Fruit fly (Drosophila melanogaster) whole organism, embryonic: Measurements from ENCODE around the gene saturn.

Experiments
- Atf3 ChIP-seq: fragments of 200-800 bp; sonication (Bioruptor generic); optimal IDR thresholded peaks from 3 replicates; lab custom pipeline; 2016; ENCODE audit warnings: missing biosample characterization, missing genetic modification characterization
- CG10366 ChIP-seq: fragments of 200-800 bp; sonication (Bioruptor generic); IDR thresholded peaks from 2 replicates; pipeline ENCODE4 v1.3.6; 2022; ENCODE audit warnings: missing biosample characterization, missing genetic modification characterization
- CG10565 ChIP-seq: fragments of 200-800 bp; sonication (Bioruptor generic); optimal IDR thresholded peaks from 3 replicates; lab custom pipeline; 2016; ENCODE audit warnings: missing biosample characterization, mild to moderate bottlenecking, missing genetic modification characterization
- CG11560 ChIP-seq: fragments of 200-800 bp; sonication (Bioruptor generic); IDR thresholded peaks from 3 replicates; pipeline ENCODE4 v1.3.6; 2022; ENCODE audit warnings: missing biosample characterization, missing genetic modification characterization
- CG11695 ChIP-seq: fragments of 200-800 bp; sonication (Bioruptor generic); IDR thresholded peaks from 3 replicates; pipeline ENCODE4 v1.3.6; 2022; ENCODE audit warnings: missing biosample characterization, missing genetic modification characterization
- CG12104 ChIP-seq: fragments of 200-800 bp; sonication (Bioruptor generic); optimal IDR thresholded peaks from 3 replicates; lab custom pipeline; 2016; ENCODE audit warnings: missing biosample characterization, missing genetic modification characterization
- CG12219 ChIP-seq: fragments of 200-800 bp; sonication (Bioruptor generic); optimal IDR thresholded peaks from 3 replicates; lab custom pipeline; 2018; ENCODE audit warnings: missing biosample characterization, mild to moderate bottlenecking, missing genetic modification characterization
- CG17359 ChIP-seq: fragments of 200-800 bp; sonication (Bioruptor generic); optimal IDR thresholded peaks from 3 replicates; lab custom pipeline; 2018; ENCODE audit warnings: missing biosample characterization, mild to moderate bottlenecking, missing genetic modification characterization, moderate library complexity
- CG2678 ChIP-seq: fragments of 200-800 bp; sonication (Bioruptor generic); optimal IDR thresholded peaks from 3 replicates; lab custom pipeline; 2019; ENCODE audit warnings: missing biosample characterization, mild to moderate bottlenecking, missing genetic modification characterization, moderate library complexity
- CG30403 ChIP-seq: fragments of 200-800 bp; sonication (Bioruptor generic); optimal IDR thresholded peaks from 3 replicates; lab custom pipeline; 2016; ENCODE audit warnings: missing biosample characterization, missing genetic modification characterization
- CG30431 ChIP-seq: fragments of 200-800 bp; sonication (Bioruptor generic); optimal IDR thresholded peaks from 2 replicates; lab custom pipeline; 2017; ENCODE audit warnings: missing biosample characterization, missing genetic modification characterization
- CG32767 ChIP-seq: fragments of 200-800 bp; sonication (Bioruptor generic); IDR thresholded peaks from 2 replicates; pipeline ENCODE4 v1.3.6; 2022; ENCODE audit warnings: missing biosample characterization, missing genetic modification characterization
- CG6272 ChIP-seq: fragments of 200-800 bp; sonication (Bioruptor generic); IDR thresholded peaks from 2 replicates; pipeline ENCODE4 v1.3.6; 2022; ENCODE audit warnings: missing biosample characterization, missing genetic modification characterization
- CG7271 ChIP-seq: fragments of 200-800 bp; sonication (Bioruptor generic); optimal IDR thresholded peaks from 2 replicates; lab custom pipeline; 2018; ENCODE audit warnings: missing biosample characterization, mild to moderate bottlenecking, missing genetic modification characterization, moderate library complexity
- CG7372 ChIP-seq: fragments of 200-800 bp; sonication (Bioruptor generic); IDR thresholded peaks from 2 replicates; pipeline ENCODE4 v1.3.6; 2022; ENCODE audit warnings: missing biosample characterization, missing genetic modification characterization
- Dfd ChIP-seq, 2 experiments: fragments of >200 bp; optimal IDR thresholded peaks; 2 replicates each; lab custom pipeline; 2017; ENCODE audit warnings: missing biosample characterization in 2 of 2, missing genetic modification characterization in 2 of 2
- Doc3 ChIP-seq: fragments of 200-800 bp; sonication (Bioruptor generic); IDR thresholded peaks from 3 replicates; pipeline ENCODE4 v1.3.6; 2022; ENCODE audit warnings: missing biosample characterization, missing genetic modification characterization; ENCODE audit not compliant: partially characterized antibody
- ERR ChIP-seq: fragments of 200-800 bp; sonication (Bioruptor generic); optimal IDR thresholded peaks from 2 replicates; lab custom pipeline; 2016; ENCODE audit warnings: missing biosample characterization, missing genetic modification characterization
- Fer2 ChIP-seq: fragments of 200-800 bp; sonication (Bioruptor generic); optimal IDR thresholded peaks from 2 replicates; lab custom pipeline; 2018; ENCODE audit warnings: missing biosample characterization, mild to moderate bottlenecking, missing genetic modification characterization, moderate library complexity
- HHEX ChIP-seq: fragments of 200-800 bp; sonication (Bioruptor generic); optimal IDR thresholded peaks from 3 replicates; lab custom pipeline; 2017; ENCODE audit warnings: missing biosample characterization, mild to moderate bottlenecking, missing genetic modification characterization, missing genetic modification reagents
- HLH3B ChIP-seq: fragments of 200-800 bp; sonication (Bioruptor generic); IDR thresholded peaks from 2 replicates; pipeline ENCODE4 v1.3.6; 2022; ENCODE audit warnings: missing biosample characterization, missing genetic modification characterization
- Hey ChIP-seq: fragments of 200-800 bp; sonication (Bioruptor generic); optimal IDR thresholded peaks from 3 replicates; lab custom pipeline; 2018; ENCODE audit warnings: missing biosample characterization, mild to moderate bottlenecking, missing genetic modification characterization
- Med ChIP-seq: fragments of 200-800 bp; sonication (Bioruptor generic); peaks from one replicate; lab custom pipeline; 2016; ENCODE audit warnings: missing biosample characterization, missing genetic modification characterization, mild to moderate bottlenecking, inconsistent platforms, moderate library complexity
- Pdp1 ChIP-seq, 2 experiments: fragments of 200-800 bp; sonication (Bioruptor generic); optimal IDR thresholded peaks; 3 replicates each; lab custom pipeline; 2016; ENCODE audit warnings: missing biosample characterization in 2 of 2, missing genetic modification characterization in 2 of 2, mild to moderate bottlenecking in 1 of 2, moderate library complexity in 1 of 2
- Ptx1 ChIP-seq: fragments of 200-800 bp; sonication (Bioruptor generic); IDR thresholded peaks from 2 replicates; pipeline ENCODE4 v1.3.6; 2022; ENCODE audit warnings: missing biosample characterization, missing genetic modification characterization
- Ravus ChIP-seq: fragments of 200-800 bp; sonication (Bioruptor generic); IDR thresholded peaks from 2 replicates; pipeline ENCODE4 v1.3.6; 2022; ENCODE audit warnings: missing biosample characterization, missing genetic modification characterization
- Rfx ChIP-seq: fragments of 200-800 bp; sonication (Bioruptor generic); IDR thresholded peaks from 2 replicates; pipeline ENCODE4 v1.3.6; 2022; ENCODE audit warnings: missing biosample characterization, missing genetic modification characterization
- TFAM ChIP-seq: fragments of 200-800 bp; sonication (Bioruptor generic); optimal IDR thresholded peaks from 2 replicates; lab custom pipeline; 2017; ENCODE audit warnings: missing biosample characterization, missing genetic modification characterization, inconsistent platforms
- Taf1 ChIP-seq: fragments of 200-800 bp; sonication (Bioruptor generic); IDR thresholded peaks from 2 replicates; pipeline ENCODE4 v1.3.6; 2022; ENCODE audit warnings: missing biosample characterization, missing genetic modification characterization
- abd-A ChIP-seq: fragments of 200-800 bp; sonication (Bioruptor generic); optimal IDR thresholded peaks from 3 replicates; lab custom pipeline; 2019; ENCODE audit warnings: missing biosample characterization, mild to moderate bottlenecking, missing genetic modification characterization, moderate library complexity
- ac ChIP-seq: fragments of 200-800 bp; sonication (Bioruptor generic); optimal IDR thresholded peaks from 3 replicates; lab custom pipeline; 2017; ENCODE audit warnings: missing biosample characterization, mild to moderate bottlenecking, missing genetic modification characterization
- ash1 ChIP-seq: fragments of 200-800 bp; sonication (Bioruptor generic); optimal IDR thresholded peaks from 2 replicates; lab custom pipeline; 2018; ENCODE audit warnings: missing biosample characterization, mild to moderate bottlenecking, missing genetic modification characterization
- cg ChIP-seq: fragments of 200-800 bp; sonication (Bioruptor generic); optimal IDR thresholded peaks from 3 replicates; lab custom pipeline; 2019; ENCODE audit warnings: missing biosample characterization, mild to moderate bottlenecking, missing genetic modification characterization, moderate library complexity
- chinmo ChIP-seq: fragments of 200-800 bp; sonication (Bioruptor generic); IDR thresholded peaks from 4 replicates; pipeline ENCODE4 v1.3.6; 2022; ENCODE audit warnings: missing biosample characterization, missing genetic modification characterization; ENCODE audit not compliant: partially characterized antibody
- chn ChIP-seq: fragments of 200-800 bp; sonication (Bioruptor generic); optimal IDR thresholded peaks from 2 replicates; lab custom pipeline; 2016; ENCODE audit warnings: missing biosample characterization, missing genetic modification characterization
- dan ChIP-seq: fragments of 200-800 bp; sonication (Bioruptor generic); IDR thresholded peaks from 2 replicates; pipeline ENCODE4 v1.3.6; 2022; ENCODE audit warnings: missing biosample characterization, missing genetic modification characterization
- eve ChIP-seq, 2 experiments: fragments of >200 bp; optimal IDR thresholded peaks; 2 replicates each; lab custom pipeline; 2017; ENCODE audit warnings: missing biosample characterization in 2 of 2, missing genetic modification characterization in 2 of 2
- exex ChIP-seq: fragments of 200-800 bp; sonication (Bioruptor generic); optimal IDR thresholded peaks from 4 replicates; lab custom pipeline; 2018; ENCODE audit warnings: missing biosample characterization, mild to moderate bottlenecking, missing genetic modification characterization, moderate library complexity
- fd64A ChIP-seq: fragments of 200-800 bp; sonication (Bioruptor generic); optimal IDR thresholded peaks from 3 replicates; lab custom pipeline; 2018; ENCODE audit warnings: missing biosample characterization, mild to moderate bottlenecking, missing genetic modification characterization
- fd96Cb ChIP-seq: fragments of 200-800 bp; sonication (Bioruptor generic); optimal IDR thresholded peaks from 2 replicates; lab custom pipeline; 2018; ENCODE audit warnings: missing biosample characterization, mild to moderate bottlenecking, missing genetic modification characterization, moderate library complexity
- gsb-n ChIP-seq: fragments of 200-800 bp; sonication (Bioruptor generic); optimal IDR thresholded peaks from 3 replicates; lab custom pipeline; 2018; ENCODE audit warnings: missing biosample characterization, mild to moderate bottlenecking, missing genetic modification characterization
- h ChIP-seq: fragments of >200 bp; optimal IDR thresholded peaks from 2 replicates; lab custom pipeline; 2017
- klu ChIP-seq: fragments of 200-800 bp; sonication (Bioruptor generic); IDR thresholded peaks from 2 replicates; pipeline ENCODE4 v1.3.6; 2022; ENCODE audit warnings: missing biosample characterization, missing genetic modification characterization
- nerfin-1 ChIP-seq: fragments of 200-800 bp; sonication (Bioruptor generic); optimal IDR thresholded peaks from 3 replicates; lab custom pipeline; 2019; ENCODE audit warnings: missing biosample characterization, mild to moderate bottlenecking, missing genetic modification characterization, moderate library complexity
- onecut ChIP-seq: fragments of 200-800 bp; sonication (Bioruptor generic); IDR thresholded peaks from 2 replicates; pipeline ENCODE4 v1.3.6; 2022; ENCODE audit warnings: missing biosample characterization, missing genetic modification characterization
- pan ChIP-seq, 4 experiments: fragments of >200 bp in 3 of 4; fragments of 200-800 bp in 1 of 4; sonication (Bioruptor generic) in 1 of 4; optimal IDR thresholded peaks in 3 of 4; IDR thresholded peaks in 1 of 4; 2 replicates each; pipeline versions ENCODE4 v1.3.6 to Lab custom; 2017 to 2022; ENCODE audit warnings: missing biosample characterization in 2 of 4, missing genetic modification characterization in 2 of 4, mixed read lengths in 1 of 4
- peb ChIP-seq: fragments of 200-800 bp; sonication (Bioruptor generic); IDR thresholded peaks from 2 replicates; pipeline ENCODE4 v1.3.6; 2022; ENCODE audit warnings: missing biosample characterization, missing genetic modification characterization
- pho ChIP-seq: fragments of 200-800 bp; sonication (Bioruptor generic); optimal IDR thresholded peaks from 2 replicates; lab custom pipeline; 2016; ENCODE audit warnings: missing biosample characterization, missing genetic modification characterization
- sd ChIP-seq: fragments of 200-800 bp; sonication (Bioruptor generic); optimal IDR thresholded peaks from 3 replicates; lab custom pipeline; 2018; ENCODE audit warnings: missing biosample characterization, mild to moderate bottlenecking, missing genetic modification characterization, moderate library complexity
- sens ChIP-seq: fragments of 200-800 bp; sonication (Bioruptor generic); peaks from one replicate; lab custom pipeline; 2016; ENCODE audit warnings: missing biosample characterization, missing genetic modification characterization
- shn ChIP-seq: fragments of 200-800 bp; sonication (Bioruptor generic); optimal IDR thresholded peaks from 3 replicates; lab custom pipeline; 2016; ENCODE audit warnings: missing biosample characterization, missing genetic modification characterization
- zfh1 ChIP-seq: fragments of 200-800 bp; sonication (Bioruptor generic); IDR thresholded peaks from 3 replicates; pipeline ENCODE4 v1.3.6; 2022; ENCODE audit warnings: missing biosample characterization, missing genetic modification characterization

saturn gene

DNA sequence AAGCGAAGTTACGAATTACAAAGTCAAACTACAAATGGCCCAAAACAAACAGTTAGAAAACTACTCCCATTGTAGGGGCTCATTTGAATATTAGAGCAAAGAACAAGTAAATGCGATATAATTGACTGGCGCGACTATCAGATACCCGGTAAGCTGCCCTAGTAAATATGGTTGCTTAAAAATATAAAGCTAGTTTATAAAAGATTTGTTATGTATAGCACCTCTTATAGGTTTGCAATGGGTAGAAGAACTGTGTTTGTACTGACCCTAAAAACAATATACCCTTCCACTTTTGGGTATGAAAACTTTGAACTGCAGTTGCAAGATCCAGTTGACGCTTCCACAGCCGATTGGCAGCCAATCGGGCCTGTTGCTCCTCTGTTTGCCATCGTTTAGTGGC lies 36.9 kb upstream of the saturn start (continued):
- no peak for TF ChIP-seq abd-A (tag; lab: Kevin White, UChicago)
- TF ChIP-seq peb (GFP tag; lab: Robert Waterston, UW) = no peak
- TF ChIP-seq chinmo (GFP tag; lab: Robert Waterston, UW) = no peak
- TF ChIP-seq HLH3B (GFP tag; lab: Robert Waterston, UW) = peak; percentile 39; the same call in 1 of the 2 replicates
- no peak for TF ChIP-seq pho (GFP tag; lab: Kevin White, UChicago)
- TF ChIP-seq CG12219 = no peak
- no peak for TF ChIP-seq eve (GFP tag; optimal IDR thresholded peaks at IDR 0.05; lab: Kevin White, UChicago)
- no peak for TF ChIP-seq Fer2 (tag; lab: Kevin White, UChicago)
- TF ChIP-seq CG30431 (GFP tag; lab: Kevin White, UChicago) = peak; percentile 12
- TF ChIP-seq shn (GFP tag; lab: Kevin White, UChicago) = no peak
- no peak for TF ChIP-seq ash1 (GFP tag; lab: Kevin White, UChicago)
- TF ChIP-seq Dfd (GFP tag; optimal IDR thresholded peaks at IDR 0.05; lab: Kevin White, UChicago) = no peak
- TF ChIP-seq Taf1 (GFP tag; lab: Robert Waterston, UW) = no peak
- TF ChIP-seq gsb-n (tag; lab: Kevin White, UChicago) = no peak
- TF ChIP-seq Atf3 = no peak
- TF ChIP-seq CG10366 (GFP tag; lab: Robert Waterston, UW) = 0 out of 2 replicates have a peak, but pooled peaks have one; percentile 28
- TF ChIP-seq pan (optimal IDR thresholded peaks at IDR 0.05; lab: Kevin White, UChicago) = peak in 1 of 2 experiments; percentile 26
- TF ChIP-seq pan (GFP tag; optimal IDR thresholded peaks at IDR 0.05 in 1 of 2, IDR thresholded peaks at IDR 0.05 in 1 of 2) = peak in 1 of 2 experiments; percentile 34
- peak; percentile 73; the same call in 2 of the 3 replicates for TF ChIP-seq zfh1
- TF ChIP-seq CG7271 (tag; lab: Kevin White, UChicago) = no peak
- TF ChIP-seq CG32767 (GFP tag; lab: Robert Waterston, UW) = peak; percentile 52; the same call in 1 of the 2 replicates
- peak; percentile 24 for TF ChIP-seq CG17359 (tag; lab: Kevin White, UChicago)
- TF ChIP-seq CG7372 = no peak
- TF ChIP-seq Ravus (GFP tag; lab: Robert Waterston, UW) = no peak
- TF ChIP-seq fd64A (GFP tag; lab: Kevin White, UChicago) = no peak
- no peak for TF ChIP-seq CG10565 (GFP tag; lab: Kevin White, UChicago)
- TF ChIP-seq Rfx (GFP tag; lab: Robert Waterston, UW) = no peak
- no peak for TF ChIP-seq TFAM (GFP tag; lab: Kevin White, UChicago)
- no peak for TF ChIP-seq Hey
- TF ChIP-seq fd96Cb (tag; lab: Kevin White, UChicago) = peak; percentile 47
- TF ChIP-seq Med (GFP tag; lab: Kevin White, UChicago) = peak; percentile 84
- no peak for TF ChIP-seq h (lab: Kevin White, UChicago)
- TF ChIP-seq klu (GFP tag; lab: Robert Waterston, UW) = no peak
- TF ChIP-seq onecut = no peak
- no peak for TF ChIP-seq ac (GFP tag; lab: Kevin White, UChicago)
- TF ChIP-seq cg (GFP tag; lab: Kevin White, UChicago) = no peak
- no peak for TF ChIP-seq CG11695 (GFP tag; lab: Robert Waterston, UW)
- no peak for TF ChIP-seq HHEX (GFP tag; lab: Kevin White, UChicago)
- TF ChIP-seq Pdp1 (GFP tag; optimal IDR thresholded peaks at IDR 0.05; lab: Kevin White, UChicago) = peak in 1 of 2 experiments; percentile 38
- no peak for TF ChIP-seq CG12104 (GFP tag; lab: Kevin White, UChicago)
- TF ChIP-seq ERR (GFP tag; lab: Kevin White, UChicago) = no peak
- no peak for TF ChIP-seq Doc3 (GFP tag; lab: Robert Waterston, UW)
- TF ChIP-seq sd (tag; lab: Kevin White, UChicago) = no peak
- TF ChIP-seq sens (GFP tag; lab: Kevin White, UChicago) = peak; percentile 90
- no peak for TF ChIP-seq CG30403 (GFP tag; lab: Kevin White, UChicago)
- peak; percentile 24 for TF ChIP-seq chn (GFP tag; lab: Kevin White, UChicago)
- TF ChIP-seq nerfin-1 (tag; lab: Kevin White, UChicago) = no peak
- no peak for TF ChIP-seq CG11560 (tag; lab: Robert Waterston, UW)
- 0 out of 2 replicates have a peak, but pooled peaks have one; percentile 28 for TF ChIP-seq dan (GFP tag; lab: Robert Waterston, UW)
- TF ChIP-seq Ptx1 (GFP tag; lab: Robert Waterston, UW) = no peak; the same call in 1 of the 2 replicates
- no peak for TF ChIP-seq exex
- TF ChIP-seq CG2678 = peak; percentile 43
- TF ChIP-seq CG6272 (GFP tag; lab: Robert Waterston, UW) = no peak
